Fruit fly (Drosophila melanogaster) whole organism, embryonic: ENCODE data around the gene Rbp6.

Experiments
- Atf-2 ChIP-seq: fragments of 200-800 bp; sonication (Bioruptor generic); optimal IDR thresholded peaks from 2 replicates; lab custom pipeline; 2016; ENCODE audit warnings: missing biosample characterization, missing genetic modification characterization
- Bdp1 ChIP-seq: fragments of 200-800 bp; sonication (Bioruptor generic); optimal IDR thresholded peaks from 3 replicates; lab custom pipeline; 2016; ENCODE audit warnings: missing biosample characterization, missing genetic modification characterization
- CG10431 ChIP-seq: fragments of 200-800 bp; sonication (Bioruptor generic); optimal IDR thresholded peaks from 3 replicates; lab custom pipeline; 2018; ENCODE audit warnings: missing biosample characterization, mild to moderate bottlenecking, missing genetic modification characterization
- CG10654 ChIP-seq: fragments of 200-800 bp; sonication (Bioruptor generic); optimal IDR thresholded peaks from 2 replicates; lab custom pipeline; 2016; ENCODE audit warnings: missing biosample characterization, missing genetic modification characterization
- CG11723 ChIP-seq: fragments of 200-800 bp; sonication (Bioruptor generic); optimal IDR thresholded peaks from 2 replicates; lab custom pipeline; 2017; ENCODE audit warnings: missing biosample characterization, mild to moderate bottlenecking, missing genetic modification characterization
- CG12155 ChIP-seq: fragments of 200-800 bp; sonication (Bioruptor generic); optimal IDR thresholded peaks from 3 replicates; lab custom pipeline; 2016; ENCODE audit warnings: missing biosample characterization, missing genetic modification characterization
- CG12219 ChIP-seq: fragments of 200-800 bp; sonication (Bioruptor generic); optimal IDR thresholded peaks from 3 replicates; lab custom pipeline; 2018; ENCODE audit warnings: missing biosample characterization, mild to moderate bottlenecking, missing genetic modification characterization
- CG13296 ChIP-seq: fragments of 200-800 bp; sonication (Bioruptor generic); optimal IDR thresholded peaks from 3 replicates; lab custom pipeline; 2018; ENCODE audit warnings: missing biosample characterization, mild to moderate bottlenecking, missing genetic modification characterization
- CG15011 ChIP-seq: fragments of 200-800 bp; sonication (Bioruptor generic); optimal IDR thresholded peaks from 3 replicates; lab custom pipeline; 2018; ENCODE audit warnings: missing biosample characterization, mild to moderate bottlenecking, missing genetic modification characterization
- CG15479 ChIP-seq: fragments of 200-800 bp; sonication (Bioruptor generic); optimal IDR thresholded peaks from 3 replicates; lab custom pipeline; 2019; ENCODE audit warnings: missing biosample characterization, mild to moderate bottlenecking, missing genetic modification characterization, moderate library complexity
- CG1603 ChIP-seq: fragments of 200-800 bp; sonication (Bioruptor generic); optimal IDR thresholded peaks from 2 replicates; lab custom pipeline; 2019; ENCODE audit warnings: missing biosample characterization, mild to moderate bottlenecking, missing genetic modification characterization, moderate library complexity
- CG17359 ChIP-seq: fragments of 200-800 bp; sonication (Bioruptor generic); optimal IDR thresholded peaks from 3 replicates; lab custom pipeline; 2018; ENCODE audit warnings: missing biosample characterization, mild to moderate bottlenecking, missing genetic modification characterization, moderate library complexity
- CG2120 ChIP-seq: fragments of 200-800 bp; sonication (Bioruptor generic); optimal IDR thresholded peaks from 3 replicates; lab custom pipeline; 2016; ENCODE audit warnings: missing biosample characterization, missing genetic modification characterization
- CG30431 ChIP-seq: fragments of 200-800 bp; sonication (Bioruptor generic); optimal IDR thresholded peaks from 2 replicates; lab custom pipeline; 2017; ENCODE audit warnings: missing biosample characterization, missing genetic modification characterization
- CG6175 ChIP-seq: fragments of 200-800 bp; sonication (Bioruptor generic); IDR thresholded peaks from 3 replicates; pipeline ENCODE4 v1.3.6; 2022; ENCODE audit warnings: missing biosample characterization, missing genetic modification characterization
- CG6254 ChIP-seq: fragments of 200-800 bp; sonication (Bioruptor generic); optimal IDR thresholded peaks from 3 replicates; lab custom pipeline; 2017; ENCODE audit warnings: mild to moderate bottlenecking, missing biosample characterization, missing genetic modification reagents, missing genetic modification characterization
- CG6791 ChIP-seq: fragments of 200-800 bp; sonication (Bioruptor generic); IDR thresholded peaks from 3 replicates; pipeline ENCODE4 v1.3.6; 2022; ENCODE audit warnings: missing biosample characterization, missing genetic modification characterization; ENCODE audit not compliant: partially characterized antibody
- CG7372 ChIP-seq: fragments of 200-800 bp; sonication (Bioruptor generic); IDR thresholded peaks from 2 replicates; pipeline ENCODE4 v1.3.6; 2022; ENCODE audit warnings: missing biosample characterization, missing genetic modification characterization
- CG7556 ChIP-seq: fragments of 200-800 bp; sonication (Bioruptor generic); optimal IDR thresholded peaks from 2 replicates; lab custom pipeline; 2017; ENCODE audit warnings: missing biosample characterization, mild to moderate bottlenecking, missing genetic modification characterization
- CG7963 ChIP-seq: fragments of 200-800 bp; sonication (Bioruptor generic); IDR thresholded peaks from 3 replicates; pipeline ENCODE4 v1.3.6; 2022; ENCODE audit warnings: missing biosample characterization, missing genetic modification characterization; ENCODE audit not compliant: partially characterized antibody
- CG8281 ChIP-seq: fragments of 200-800 bp; sonication (Bioruptor generic); optimal IDR thresholded peaks from 2 replicates; lab custom pipeline; 2018; ENCODE audit warnings: missing biosample characterization, mild to moderate bottlenecking, missing genetic modification characterization, moderate library complexity
- Dip3 ChIP-seq: fragments of 200-800 bp; sonication (Bioruptor generic); optimal IDR thresholded peaks from 3 replicates; lab custom pipeline; 2016; ENCODE audit warnings: missing biosample characterization, missing genetic modification characterization
- Lhr ChIP-seq: fragments of 200-800 bp; sonication (Bioruptor generic); optimal IDR thresholded peaks from 3 replicates; lab custom pipeline; 2017; ENCODE audit warnings: mild to moderate bottlenecking, missing biosample characterization, missing genetic modification reagents, missing genetic modification characterization
- MESR4 ChIP-seq: fragments of 200-800 bp; sonication (Bioruptor generic); optimal IDR thresholded peaks from 2 replicates; lab custom pipeline; 2018; ENCODE audit warnings: missing biosample characterization, mild to moderate bottlenecking, missing genetic modification characterization, moderate library complexity
- Mad ChIP-seq: fragments of 200-800 bp; sonication (Bioruptor generic); optimal IDR thresholded peaks from 2 replicates; lab custom pipeline; 2016; ENCODE audit warnings: missing biosample characterization, missing genetic modification characterization
- Mrtf ChIP-seq: fragments of 200-800 bp; sonication (Bioruptor generic); IDR thresholded peaks from 3 replicates; pipeline ENCODE4 v1.3.6; 2022; ENCODE audit warnings: missing biosample characterization, missing genetic modification characterization
- Opbp ChIP-seq: fragments of 200-800 bp; sonication (Bioruptor generic); IDR thresholded peaks from 3 replicates; pipeline ENCODE4 v1.3.6; 2022; ENCODE audit warnings: missing biosample characterization, missing genetic modification characterization; ENCODE audit not compliant: partially characterized antibody
- Ptx1 ChIP-seq: fragments of 200-800 bp; sonication (Bioruptor generic); IDR thresholded peaks from 2 replicates; pipeline ENCODE4 v1.3.6; 2022; ENCODE audit warnings: missing biosample characterization, missing genetic modification characterization
- Spps ChIP-seq: fragments of 200-800 bp; sonication (Bioruptor generic); optimal IDR thresholded peaks from 2 replicates; lab custom pipeline; 2018; ENCODE audit warnings: missing biosample characterization, mild to moderate bottlenecking, missing genetic modification characterization
- Taf1 ChIP-seq: fragments of 200-800 bp; sonication (Bioruptor generic); IDR thresholded peaks from 2 replicates; pipeline ENCODE4 v1.3.6; 2022; ENCODE audit warnings: missing biosample characterization, missing genetic modification characterization
- abd-A ChIP-seq: fragments of 200-800 bp; sonication (Bioruptor generic); optimal IDR thresholded peaks from 3 replicates; lab custom pipeline; 2019; ENCODE audit warnings: missing biosample characterization, mild to moderate bottlenecking, missing genetic modification characterization, moderate library complexity
- crc ChIP-seq: fragments of 200-800 bp; sonication (Bioruptor generic); optimal IDR thresholded peaks from 2 replicates; lab custom pipeline; 2016; ENCODE audit warnings: missing biosample characterization, missing genetic modification characterization
- dmrt99B ChIP-seq: fragments of 200-800 bp; sonication (Bioruptor generic); optimal IDR thresholded peaks from 2 replicates; lab custom pipeline; 2018; ENCODE audit warnings: missing biosample characterization, mild to moderate bottlenecking, missing genetic modification characterization, moderate library complexity
- eyg ChIP-seq: fragments of 200-800 bp; sonication (Bioruptor generic); optimal IDR thresholded peaks from 3 replicates; lab custom pipeline; 2016; ENCODE audit warnings: missing biosample characterization, missing genetic modification characterization
- gce ChIP-seq: fragments of 200-800 bp; sonication (Bioruptor generic); IDR thresholded peaks from 3 replicates; pipeline ENCODE4 v1.3.6; 2022; ENCODE audit warnings: missing biosample characterization, missing genetic modification characterization
- insv ChIP-seq, 2 experiments: fragments of 200-800 bp; sonication (Bioruptor generic); optimal IDR thresholded peaks; 3 replicates each; lab custom pipeline; 2016 to 2018; ENCODE audit warnings: missing biosample characterization in 2 of 2, missing genetic modification characterization in 2 of 2
- jing ChIP-seq: fragments of 200-800 bp; sonication (Bioruptor generic); optimal IDR thresholded peaks from 2 replicates; lab custom pipeline; 2018; ENCODE audit warnings: missing biosample characterization, mild to moderate bottlenecking, missing genetic modification characterization
- mam ChIP-seq: fragments of 200-800 bp; sonication (Bioruptor generic); optimal IDR thresholded peaks from 3 replicates; lab custom pipeline; 2016; ENCODE audit warnings: missing biosample characterization, missing genetic modification characterization
- nau ChIP-seq: fragments of 200-800 bp; sonication (Bioruptor generic); optimal IDR thresholded peaks from 3 replicates; lab custom pipeline; 2017; ENCODE audit warnings: missing biosample characterization, mild to moderate bottlenecking, missing genetic modification characterization, missing genetic modification reagents
- oc ChIP-seq: fragments of 200-800 bp; sonication (Bioruptor generic); optimal IDR thresholded peaks from 2 replicates; lab custom pipeline; 2018; ENCODE audit warnings: missing biosample characterization, mild to moderate bottlenecking, missing genetic modification characterization, moderate library complexity
- peb ChIP-seq: fragments of 200-800 bp; sonication (Bioruptor generic); IDR thresholded peaks from 2 replicates; pipeline ENCODE4 v1.3.6; 2022; ENCODE audit warnings: missing biosample characterization, missing genetic modification characterization
- prd ChIP-seq, 3 experiments: fragments of >200 bp in 2 of 3; fragments of 200-800 bp in 1 of 3; sonication (Bioruptor generic) in 1 of 3; optimal IDR thresholded peaks in 2 of 3; IDR thresholded peaks in 1 of 3; 2 replicates in 2 of 3; 3 replicates in 1 of 3; pipeline versions ENCODE4 v1.3.6 to Lab custom; 2017 to 2022; ENCODE audit warnings: missing biosample characterization in 1 of 3, missing genetic modification characterization in 1 of 3
- pum ChIP-seq: fragments of 200-800 bp; sonication (Bioruptor generic); optimal IDR thresholded peaks from 2 replicates; lab custom pipeline; 2016; ENCODE audit warnings: missing biosample characterization, missing genetic modification characterization
- sr ChIP-seq: fragments of 200-800 bp; sonication (Bioruptor generic); IDR thresholded peaks from 3 replicates; pipeline ENCODE4 v1.3.6; 2022; ENCODE audit warnings: missing biosample characterization, missing genetic modification characterization
- tgo ChIP-seq: fragments of 200-800 bp; sonication (Bioruptor generic); IDR thresholded peaks from 3 replicates; pipeline ENCODE4 v1.3.6; 2022; ENCODE audit warnings: missing biosample characterization, missing genetic modification characterization
- ttk ChIP-seq: fragments of 200-800 bp; sonication (Bioruptor generic); IDR thresholded peaks from 2 replicates; pipeline ENCODE4 v2.1.2; 2022; ENCODE audit warnings: missing biosample characterization, missing genetic modification characterization
- unpg ChIP-seq: fragments of 200-800 bp; sonication (Bioruptor generic); optimal IDR thresholded peaks from 3 replicates; lab custom pipeline; 2018; ENCODE audit warnings: missing biosample characterization, mild to moderate bottlenecking, missing genetic modification characterization, moderate library complexity
- vfl ChIP-seq: fragments of 200-800 bp; sonication (Bioruptor generic); optimal IDR thresholded peaks from 2 replicates; lab custom pipeline; 2016; ENCODE audit warnings: missing biosample characterization, missing genetic modification characterization
- zen ChIP-seq: fragments of 200-800 bp; sonication (Bioruptor generic); optimal IDR thresholded peaks from 3 replicates; lab custom pipeline; 2018; ENCODE audit warnings: missing biosample characterization, mild to moderate bottlenecking, missing genetic modification characterization, moderate library complexity
- zf30C ChIP-seq: fragments of 200-800 bp; sonication (Bioruptor generic); optimal IDR thresholded peaks from 3 replicates; lab custom pipeline; 2018; ENCODE audit warnings: missing biosample characterization, mild to moderate bottlenecking, missing genetic modification characterization
- zfh2 ChIP-seq: fragments of 200-800 bp; sonication (Bioruptor generic); optimal IDR thresholded peaks from 2 replicates; lab custom pipeline; 2016; ENCODE audit warnings: missing biosample characterization, missing genetic modification characterization

Gene Rbp6

dm6 chr3L:17024095-17024639 lies 213.8 kb downstream of the Rbp6 start, which contains the start of gene Fit2 (continued):
- no peak for TF ChIP-seq CG8281 (tag; lab: Kevin White, UChicago)
- no peak for TF ChIP-seq Bdp1 (GFP tag; lab: Kevin White, UChicago)
- peak; percentile 62 for TF ChIP-seq MESR4 (GFP tag; lab: Kevin White, UChicago)
- no peak for TF ChIP-seq CG7556 (GFP tag; lab: Kevin White, UChicago)
- no peak for TF ChIP-seq abd-A (tag; lab: Kevin White, UChicago)
- no peak for TF ChIP-seq CG15479 (GFP tag; lab: Kevin White, UChicago)
- no peak for TF ChIP-seq insv (GFP tag; optimal IDR thresholded peaks at IDR 0.05; lab: Kevin White, UChicago)
- no peak for TF ChIP-seq CG30431 (GFP tag; lab: Kevin White, UChicago)
- no peak for TF ChIP-seq ttk (GFP tag; lab: Robert Waterston, UW)
- no peak for TF ChIP-seq CG17359 (tag; lab: Kevin White, UChicago)
- no peak for TF ChIP-seq pum (GFP tag; lab: Kevin White, UChicago)
- TF ChIP-seq zfh2 = no peak
- TF ChIP-seq Opbp (GFP tag; lab: Robert Waterston, UW) = peak; percentile 96; the same call in 2 of the 3 replicates
- TF ChIP-seq nau (GFP tag; lab: Kevin White, UChicago) = no peak
- no peak for TF ChIP-seq CG6254 (GFP tag; lab: Kevin White, UChicago)
- TF ChIP-seq Lhr = no peak
- no peak for TF ChIP-seq dmrt99B (tag; lab: Kevin White, UChicago)
- no peak for TF ChIP-seq CG12219 (GFP tag; lab: Kevin White, UChicago)
- no peak for TF ChIP-seq Dip3 (GFP tag; lab: Kevin White, UChicago)
- no peak for TF ChIP-seq CG10431 (GFP tag; lab: Kevin White, UChicago)
- no peak for TF ChIP-seq sr (GFP tag; lab: Robert Waterston, UW)
- no peak for TF ChIP-seq crc (GFP tag; lab: Kevin White, UChicago)
- TF ChIP-seq mam (GFP tag; lab: Kevin White, UChicago) = no peak
- no peak for TF ChIP-seq CG12155 (GFP tag; lab: Kevin White, UChicago)
- TF ChIP-seq Mrtf (GFP tag; lab: Robert Waterston, UW) = no peak
- TF ChIP-seq CG2120 = no peak
- TF ChIP-seq CG7372 (GFP tag; lab: Robert Waterston, UW) = no peak
- no peak for TF ChIP-seq oc (tag; lab: Kevin White, UChicago)
- no peak for TF ChIP-seq CG10654 (GFP tag; lab: Kevin White, UChicago)
- no peak for TF ChIP-seq Spps (tag; lab: Kevin White, UChicago)
- no peak for TF ChIP-seq gce (GFP tag; lab: Robert Waterston, UW)
- no peak for TF ChIP-seq tgo
- TF ChIP-seq peb (GFP tag; lab: Robert Waterston, UW) = no peak
- no peak for TF ChIP-seq prd (optimal IDR thresholded peaks at IDR 0.05; lab: Kevin White, UChicago)
- no peak for TF ChIP-seq prd (GFP tag; IDR thresholded peaks at IDR 0.05; lab: Robert Waterston, UW)
- no peak for TF ChIP-seq eyg (GFP tag; lab: Kevin White, UChicago)
- TF ChIP-seq Atf-2 = no peak
- no peak for TF ChIP-seq CG11723 (GFP tag; lab: Kevin White, UChicago)
- TF ChIP-seq zen = peak; percentile 11
- TF ChIP-seq CG6791 = peak; percentile 99
- TF ChIP-seq CG15011 = no peak
- no peak for TF ChIP-seq CG1603 (tag; lab: Kevin White, UChicago)
- no peak for TF ChIP-seq Ptx1 (GFP tag; lab: Robert Waterston, UW)
- peak; percentile 100 for TF ChIP-seq CG7963 (GFP tag; lab: Robert Waterston, UW)
- TF ChIP-seq Mad = no peak
- TF ChIP-seq vfl (GFP tag; lab: Kevin White, UChicago) = no peak
- TF ChIP-seq unpg (GFP tag; lab: Kevin White, UChicago) = no peak
- no peak for TF ChIP-seq CG13296 (GFP tag; lab: Kevin White, UChicago)
- TF ChIP-seq Taf1 (GFP tag; lab: Robert Waterston, UW) = no peak
- no peak for TF ChIP-seq jing
- no peak for TF ChIP-seq zf30C (GFP tag; lab: Kevin White, UChicago)
- no peak for TF ChIP-seq CG6175 (GFP tag; lab: Robert Waterston, UW)
